Fruit fly (Drosophila melanogaster) whole organism, embryonic: ENCODE results near the gene ph-p.
A peak's percentile ranks its signal among the peaks of the same experiment; 100 is the strongest.

Source experiments
- CG10366 ChIP-seq: fragments of 200-800 bp; sonication (Bioruptor generic); IDR thresholded peaks from 2 replicates; pipeline ENCODE4 v1.3.6; 2022; ENCODE audit warnings: missing biosample characterization, missing genetic modification characterization
- CG10565 ChIP-seq: fragments of 200-800 bp; sonication (Bioruptor generic); optimal IDR thresholded peaks from 3 replicates; lab custom pipeline; 2016; ENCODE audit warnings: missing biosample characterization, mild to moderate bottlenecking, missing genetic modification characterization
- CG11504 ChIP-seq: fragments of 200-800 bp; sonication (Bioruptor generic); optimal IDR thresholded peaks from 3 replicates; lab custom pipeline; 2019; ENCODE audit warnings: missing biosample characterization, mild to moderate bottlenecking, missing genetic modification characterization, moderate library complexity
- CG12744 ChIP-seq: fragments of 200-800 bp; sonication (Bioruptor generic); optimal IDR thresholded peaks from 2 replicates; lab custom pipeline; 2016; ENCODE audit warnings: missing biosample characterization, missing genetic modification characterization
- CG13424 ChIP-seq: fragments of 200-800 bp; sonication (Bioruptor generic); optimal IDR thresholded peaks from 2 replicates; lab custom pipeline; 2019; ENCODE audit warnings: missing biosample characterization, mild to moderate bottlenecking, missing genetic modification characterization, moderate library complexity
- CG14014 ChIP-seq: fragments of 200-800 bp; sonication (Bioruptor generic); IDR thresholded peaks from 2 replicates; pipeline ENCODE4 v1.3.6; 2022; ENCODE audit warnings: missing biosample characterization, missing genetic modification characterization
- CG14050 ChIP-seq: fragments of 200-800 bp; sonication (Bioruptor generic); IDR thresholded peaks from 3 replicates; pipeline ENCODE4 v1.3.6; 2022; ENCODE audit warnings: missing biosample characterization, missing genetic modification characterization
- CG17359 ChIP-seq: fragments of 200-800 bp; sonication (Bioruptor generic); optimal IDR thresholded peaks from 3 replicates; lab custom pipeline; 2018; ENCODE audit warnings: missing biosample characterization, mild to moderate bottlenecking, missing genetic modification characterization, moderate library complexity
- CG18599 ChIP-seq: fragments of 200-800 bp; sonication (Bioruptor generic); optimal IDR thresholded peaks from 3 replicates; lab custom pipeline; 2017; ENCODE audit warnings: missing biosample characterization, missing genetic modification characterization, mild to moderate bottlenecking, moderate library complexity, missing genetic modification reagents
- CG30020 ChIP-seq: fragments of 200-800 bp; optimal IDR thresholded peaks from 2 replicates; lab custom pipeline; 2019; ENCODE audit warnings: missing biosample characterization, mild to moderate bottlenecking, missing genetic modification characterization, moderate library complexity
- CG3407 ChIP-seq: fragments of 200-800 bp; sonication (Bioruptor generic); optimal IDR thresholded peaks from 2 replicates; lab custom pipeline; 2018; ENCODE audit warnings: missing biosample characterization, mild to moderate bottlenecking, missing genetic modification characterization
- CG4328 ChIP-seq: fragments of 200-800 bp; sonication (Bioruptor generic); optimal IDR thresholded peaks from 3 replicates; lab custom pipeline; 2017; ENCODE audit warnings: missing biosample characterization, missing genetic modification reagents, missing genetic modification characterization
- CG7271 ChIP-seq: fragments of 200-800 bp; sonication (Bioruptor generic); optimal IDR thresholded peaks from 2 replicates; lab custom pipeline; 2018; ENCODE audit warnings: missing biosample characterization, mild to moderate bottlenecking, missing genetic modification characterization, moderate library complexity
- Doc3 ChIP-seq: fragments of 200-800 bp; sonication (Bioruptor generic); IDR thresholded peaks from 3 replicates; pipeline ENCODE4 v1.3.6; 2022; ENCODE audit warnings: missing biosample characterization, missing genetic modification characterization; ENCODE audit not compliant: partially characterized antibody
- ERR ChIP-seq: fragments of 200-800 bp; sonication (Bioruptor generic); optimal IDR thresholded peaks from 2 replicates; lab custom pipeline; 2016; ENCODE audit warnings: missing biosample characterization, missing genetic modification characterization
- Ets65A ChIP-seq: fragments of 200-800 bp; sonication (Bioruptor generic); peaks from one replicate; lab custom pipeline; 2016; ENCODE audit warnings: missing biosample characterization, missing genetic modification characterization
- HLH54F ChIP-seq: fragments of 200-800 bp; sonication (Bioruptor generic); optimal IDR thresholded peaks from 3 replicates; lab custom pipeline; 2016; ENCODE audit warnings: missing biosample characterization, missing genetic modification characterization
- Med ChIP-seq: fragments of 200-800 bp; sonication (Bioruptor generic); peaks from one replicate; lab custom pipeline; 2016; ENCODE audit warnings: missing biosample characterization, missing genetic modification characterization, mild to moderate bottlenecking, inconsistent platforms, moderate library complexity
- NFAT ChIP-seq: fragments of 200-800 bp; sonication (Bioruptor generic); IDR thresholded peaks from 2 replicates; pipeline ENCODE4 v1.3.6; 2022; ENCODE audit warnings: missing biosample characterization, missing genetic modification characterization
- Nf-YB ChIP-seq: fragments of 200-800 bp; sonication (Bioruptor generic); optimal IDR thresholded peaks from 3 replicates; lab custom pipeline; 2019; ENCODE audit warnings: missing biosample characterization, mild to moderate bottlenecking, missing genetic modification characterization, moderate library complexity
- Oaz ChIP-seq: fragments of 200-800 bp; sonication (Bioruptor generic); IDR thresholded peaks from 2 replicates; pipeline ENCODE4 v1.3.6; 2022; ENCODE audit warnings: missing biosample characterization, missing genetic modification characterization
- Poxn ChIP-seq: fragments of 200-800 bp; sonication (Bioruptor generic); IDR thresholded peaks from 2 replicates; pipeline ENCODE4 v1.3.6; 2022; ENCODE audit warnings: missing biosample characterization, missing genetic modification characterization
- Sox100B ChIP-seq: fragments of 200-800 bp; sonication (Bioruptor generic); optimal IDR thresholded peaks from 3 replicates; lab custom pipeline; 2018; ENCODE audit warnings: missing biosample characterization, mild to moderate bottlenecking, missing genetic modification characterization
- ara ChIP-seq: fragments of 200-800 bp; sonication (Bioruptor generic); IDR thresholded peaks from 2 replicates; pipeline ENCODE4 v1.3.6; 2022; ENCODE audit warnings: missing biosample characterization, missing genetic modification characterization
- bigmax ChIP-seq: fragments of 200-800 bp; sonication (Bioruptor generic); optimal IDR thresholded peaks from 2 replicates; lab custom pipeline; 2018; ENCODE audit warnings: missing biosample characterization, mild to moderate bottlenecking, missing genetic modification characterization
- cg ChIP-seq: fragments of 200-800 bp; sonication (Bioruptor generic); optimal IDR thresholded peaks from 3 replicates; lab custom pipeline; 2019; ENCODE audit warnings: missing biosample characterization, mild to moderate bottlenecking, missing genetic modification characterization, moderate library complexity
- crp ChIP-seq, 2 experiments: fragments of 200-800 bp; sonication (Bioruptor generic); optimal IDR thresholded peaks; 2 replicates in 1 of 2; 3 replicates in 1 of 2; lab custom pipeline; 2017; ENCODE audit warnings: missing biosample characterization in 2 of 2, missing genetic modification characterization in 2 of 2, mild to moderate bottlenecking in 1 of 2, moderate library complexity in 1 of 2
- disco-r ChIP-seq: fragments of 200-800 bp; sonication (Bioruptor generic); optimal IDR thresholded peaks from 2 replicates; lab custom pipeline; 2016; ENCODE audit warnings: missing biosample characterization, missing genetic modification characterization
- emc ChIP-seq: fragments of 200-800 bp; sonication (Bioruptor generic); optimal IDR thresholded peaks from 2 replicates; lab custom pipeline; 2016; ENCODE audit warnings: missing biosample characterization, missing genetic modification characterization
- en ChIP-seq: fragments of 200-800 bp; sonication (Bioruptor generic); optimal IDR thresholded peaks from 2 replicates; lab custom pipeline; 2016; ENCODE audit warnings: missing biosample characterization, missing genetic modification characterization
- eve ChIP-seq, 2 experiments: fragments of >200 bp; optimal IDR thresholded peaks; 2 replicates each; lab custom pipeline; 2017; ENCODE audit warnings: missing biosample characterization in 2 of 2, missing genetic modification characterization in 2 of 2
- fd64A ChIP-seq: fragments of 200-800 bp; sonication (Bioruptor generic); optimal IDR thresholded peaks from 3 replicates; lab custom pipeline; 2018; ENCODE audit warnings: missing biosample characterization, mild to moderate bottlenecking, missing genetic modification characterization
- gfzf ChIP-seq: fragments of 200-800 bp; sonication (Bioruptor generic); optimal IDR thresholded peaks from 2 replicates; lab custom pipeline; 2016; ENCODE audit warnings: missing biosample characterization, mild to moderate bottlenecking, missing genetic modification characterization, moderate library complexity
- grn ChIP-seq: fragments of 200-800 bp; sonication (Bioruptor generic); optimal IDR thresholded peaks from 3 replicates; lab custom pipeline; 2017; ENCODE audit warnings: missing biosample characterization, missing genetic modification characterization
- her ChIP-seq: fragments of 200-800 bp; sonication (Bioruptor generic); optimal IDR thresholded peaks from 2 replicates; lab custom pipeline; 2016; ENCODE audit warnings: missing biosample characterization, missing genetic modification characterization
- ind ChIP-seq: fragments of 200-800 bp; sonication (Bioruptor generic); optimal IDR thresholded peaks from 3 replicates; lab custom pipeline; 2016; ENCODE audit warnings: missing biosample characterization, missing genetic modification characterization
- inv ChIP-seq: fragments of 200-800 bp; sonication (Bioruptor generic); IDR thresholded peaks from 2 replicates; pipeline ENCODE4 v1.3.6; 2022; ENCODE audit warnings: missing biosample characterization, missing genetic modification characterization; ENCODE audit not compliant: partially characterized antibody
- klu ChIP-seq: fragments of 200-800 bp; sonication (Bioruptor generic); IDR thresholded peaks from 2 replicates; pipeline ENCODE4 v1.3.6; 2022; ENCODE audit warnings: missing biosample characterization, missing genetic modification characterization
- mam ChIP-seq: fragments of 200-800 bp; sonication (Bioruptor generic); optimal IDR thresholded peaks from 3 replicates; lab custom pipeline; 2016; ENCODE audit warnings: missing biosample characterization, missing genetic modification characterization
- nerfin-1 ChIP-seq: fragments of 200-800 bp; sonication (Bioruptor generic); optimal IDR thresholded peaks from 3 replicates; lab custom pipeline; 2019; ENCODE audit warnings: missing biosample characterization, mild to moderate bottlenecking, missing genetic modification characterization, moderate library complexity
- pan ChIP-seq, 4 experiments: fragments of >200 bp in 3 of 4; fragments of 200-800 bp in 1 of 4; sonication (Bioruptor generic) in 1 of 4; optimal IDR thresholded peaks in 3 of 4; IDR thresholded peaks in 1 of 4; 2 replicates each; pipeline versions ENCODE4 v1.3.6 to Lab custom; 2017 to 2022; ENCODE audit warnings: missing biosample characterization in 2 of 4, missing genetic modification characterization in 2 of 4, mixed read lengths in 1 of 4
- pb ChIP-seq: fragments of 200-800 bp; sonication (Bioruptor generic); optimal IDR thresholded peaks from 3 replicates; lab custom pipeline; 2016; ENCODE audit warnings: missing biosample characterization, missing genetic modification characterization
- repo ChIP-seq: fragments of 200-800 bp; sonication (Bioruptor generic); optimal IDR thresholded peaks from 2 replicates; lab custom pipeline; 2016; ENCODE audit warnings: missing biosample characterization, missing genetic modification characterization
- sc ChIP-seq, 3 experiments: fragments of >200 bp in 2 of 3; fragments of 200-800 bp in 1 of 3; sonication (Bioruptor generic) in 1 of 3; optimal IDR thresholded peaks; 2 replicates in 2 of 3; 3 replicates in 1 of 3; lab custom pipeline; 2017; ENCODE audit warnings: mild to moderate bottlenecking in 1 of 3, missing biosample characterization in 1 of 3, missing genetic modification characterization in 1 of 3, missing genetic modification reagents in 1 of 3
- sim ChIP-seq: fragments of 200-800 bp; sonication (Bioruptor generic); IDR thresholded peaks from 2 replicates; pipeline ENCODE4 v1.3.6; 2022; ENCODE audit warnings: missing biosample characterization, missing genetic modification characterization
- tx ChIP-seq: fragments of 200-800 bp; sonication (Bioruptor generic); optimal IDR thresholded peaks from 2 replicates; lab custom pipeline; 2016; ENCODE audit warnings: missing biosample characterization, missing genetic modification characterization
- zen2 ChIP-seq: fragments of 200-800 bp; sonication (Bioruptor generic); IDR thresholded peaks from 3 replicates; pipeline ENCODE4 v1.3.6; 2022; ENCODE audit warnings: missing biosample characterization, missing genetic modification characterization; ENCODE audit not compliant: partially characterized antibody
- zf30C ChIP-seq: fragments of 200-800 bp; sonication (Bioruptor generic); optimal IDR thresholded peaks from 3 replicates; lab custom pipeline; 2018; ENCODE audit warnings: missing biosample characterization, mild to moderate bottlenecking, missing genetic modification characterization

Gene ph-p

dm6 chrX:2134226-2134880 lies 3.8 kb downstream of the ph-p start (continued):
- TF ChIP-seq sc (optimal IDR thresholded peaks at IDR 0.05; lab: Kevin White, UChicago) (no peak), sc (GFP tag; optimal IDR thresholded peaks at IDR 0.05; lab: Kevin White, UChicago) (peak; percentile 60), Sox100B (GFP tag; lab: Kevin White, UChicago) (peak; percentile 48), grn (GFP tag; lab: Kevin White, UChicago) (no peak), Ets65A (GFP tag; lab: Kevin White, UChicago) (peak; percentile 95), eve (GFP tag; optimal IDR thresholded peaks at IDR 0.05; lab: Kevin White, UChicago) (no peak), CG13424 (peak; percentile 76), gfzf (GFP tag; lab: Kevin White, UChicago) (no peak), ind (GFP tag; lab: Kevin White, UChicago) (peak; percentile 69), CG14050 (GFP tag; lab: Robert Waterston, UW) (peak; percentile 43; the same call in 1 of the 3 replicates), tx (GFP tag; lab: Kevin White, UChicago) (peak; percentile 42), nerfin-1 (peak; percentile 83), Nf-YB (GFP tag; lab: Kevin White, UChicago) (peak; percentile 45), crp (GFP tag; optimal IDR thresholded peaks at IDR 0.05; lab: Kevin White, UChicago) (no peak), CG11504 (tag; lab: Kevin White, UChicago) (peak; percentile 82), inv (GFP tag; lab: Robert Waterston, UW) (no peak), CG14014 (GFP tag; lab: Robert Waterston, UW) (peak; percentile 56; the same call in 1 of the 2 replicates), cg (GFP tag; lab: Kevin White, UChicago) (no peak), CG4328 (GFP tag; lab: Kevin White, UChicago) (peak; percentile 6), CG18599 (GFP tag; lab: Kevin White, UChicago) (peak; percentile 84), en (peak; percentile 11), CG12744 (peak; percentile 36), Doc3 (GFP tag; lab: Robert Waterston, UW) (no peak), CG30020 (tag; lab: Kevin White, UChicago) (no peak), her (no peak), repo (GFP tag; lab: Kevin White, UChicago) (peak; percentile 33), bigmax (GFP tag; lab: Kevin White, UChicago) (no peak), mam (GFP tag; lab: Kevin White, UChicago) (peak; percentile 61), CG7271 (tag; lab: Kevin White, UChicago) (peak; percentile 30), CG10366 (GFP tag; lab: Robert Waterston, UW) (peak; percentile 37), emc (peak; percentile 11), CG10565 (no peak), klu (GFP tag; lab: Robert Waterston, UW) (no peak), CG17359 (peak; percentile 79), HLH54F (peak; percentile 27), NFAT (GFP tag; lab: Robert Waterston, UW) (no peak), sim (GFP tag; lab: Robert Waterston, UW) (0 out of 2 replicates have a peak, but pooled peaks have one; percentile 33), Poxn (GFP tag; lab: Robert Waterston, UW) (no peak), zen2 (no peak), CG3407 (GFP tag; lab: Kevin White, UChicago) (peak; percentile 28), fd64A (peak; percentile 36), pan (optimal IDR thresholded peaks at IDR 0.05; lab: Kevin White, UChicago) (no peak), pan (GFP tag; optimal IDR thresholded peaks at IDR 0.05 in 1 of 2, IDR thresholded peaks at IDR 0.05 in 1 of 2) (peak in 1 of 2 experiments; percentile 72), zf30C (GFP tag; lab: Kevin White, UChicago) (no peak), ara (GFP tag; lab: Robert Waterston, UW) (peak; percentile 57), pb (GFP tag; lab: Kevin White, UChicago) (no peak), disco-r (GFP tag; lab: Kevin White, UChicago) (no peak), ERR (peak; percentile 32), Med (GFP tag; lab: Kevin White, UChicago) (peak; percentile 90), Oaz (GFP tag; lab: Robert Waterston, UW) (no peak)
